Worm (Caenorhabditis elegans) whole organism, late embryonic: ENCODE data around the gene ZC239.4.
"Not testable (repeated sequence)": the region's sequence is repeated elsewhere in the genome, so short reads cannot be mapped to it uniquely, and the experiment has no call there.

Experiments
- K02D7.2 ChIP-seq: sonication (generic microtip); optimal IDR thresholded peaks from 2 replicates; lab custom pipeline; 2017; ENCODE audit warnings: mild to moderate bottlenecking, missing genetic modification characterization, missing compliant biosample characterization
- K09A11.1 ChIP-seq: sonication (generic microtip); optimal IDR thresholded peaks from 2 replicates; lab custom pipeline; 2017; ENCODE audit warnings: antibody characterized with exemption, mild to moderate bottlenecking, missing genetic modification characterization, missing compliant biosample characterization; ENCODE audit not compliant: insufficient read depth
- Y22D7AL.16 ChIP-seq: sonication (generic microtip); optimal IDR thresholded peaks from 2 replicates; lab custom pipeline; 2016; ENCODE audit warnings: missing genetic modification characterization, missing compliant biosample characterization
- ahr-1 ChIP-seq: sonication (generic microtip); optimal IDR thresholded peaks from 2 replicates; lab custom pipeline; 2016; ENCODE audit warnings: missing genetic modification characterization, missing compliant biosample characterization
- ama-1 ChIP-seq: fragments of 150-350 bp; optimal IDR thresholded peaks from 2 replicates; lab custom pipeline; 2014
- ceh-18 ChIP-seq: sonication (generic microtip); optimal IDR thresholded peaks from 2 replicates; lab custom pipeline; 2016; ENCODE audit warnings: missing genetic modification characterization, missing compliant biosample characterization
- ceh-2 ChIP-seq: sonication (generic microtip); optimal IDR thresholded peaks from 2 replicates; lab custom pipeline; 2016; ENCODE audit warnings: missing genotype, missing genetic modification characterization, missing compliant biosample characterization
- ceh-24 ChIP-seq: sonication (generic microtip); optimal IDR thresholded peaks from 2 replicates; lab custom pipeline; 2016; ENCODE audit warnings: mild to moderate bottlenecking, missing genetic modification characterization, missing compliant biosample characterization
- ceh-30 ChIP-seq: fragments of 150-350 bp; optimal IDR thresholded peaks from 2 replicates; lab custom pipeline; 2014; ENCODE audit warnings: missing biosample characterization, missing genetic modification characterization
- ceh-31 ChIP-seq: sonication (generic microtip); optimal IDR thresholded peaks from 2 replicates; lab custom pipeline; 2016; ENCODE audit warnings: missing genetic modification characterization, missing compliant biosample characterization
- ceh-34 ChIP-seq: sonication (generic microtip); optimal IDR thresholded peaks from 2 replicates; lab custom pipeline; 2016; ENCODE audit warnings: mild to moderate bottlenecking, missing genetic modification characterization, missing compliant biosample characterization
- ceh-45 ChIP-seq: fragments of 200-800 bp; sonication (Bioruptor generic); IDR thresholded peaks from 2 replicates; pipeline ENCODE4 v1.3.6; 2022; ENCODE audit warnings: missing genetic modification reagents, missing genetic modification characterization, missing compliant biosample characterization
- ceh-48 ChIP-seq: sonication (generic microtip); optimal IDR thresholded peaks from 2 replicates; lab custom pipeline; 2016; ENCODE audit warnings: missing genetic modification characterization, inconsistent platforms, missing compliant biosample characterization
- ceh-9 ChIP-seq: sonication (generic microtip); optimal IDR thresholded peaks from 2 replicates; lab custom pipeline; 2016; ENCODE audit warnings: mild to moderate bottlenecking, missing genetic modification characterization, inconsistent platforms, missing compliant biosample characterization
- che-1 ChIP-seq: sonication (generic microtip); optimal IDR thresholded peaks from 2 replicates; lab custom pipeline; 2016; ENCODE audit warnings: mild to moderate bottlenecking, missing genetic modification characterization, missing compliant biosample characterization
- dve-1 ChIP-seq: sonication (generic microtip); optimal IDR thresholded peaks from 2 replicates; lab custom pipeline; 2017; ENCODE audit warnings: antibody characterized with exemption, mild to moderate bottlenecking, missing genetic modification characterization, missing compliant biosample characterization
- elt-2 ChIP-seq: sonication (generic microtip); optimal IDR thresholded peaks from 2 replicates; lab custom pipeline; 2016; ENCODE audit warnings: missing genetic modification reagents, missing genetic modification characterization, missing compliant biosample characterization
- fax-1 ChIP-seq: sonication (generic microtip); optimal IDR thresholded peaks from 2 replicates; lab custom pipeline; 2016; ENCODE audit warnings: missing genotype, missing genetic modification characterization, missing compliant biosample characterization
- fkh-6 ChIP-seq: sonication (generic microtip); optimal IDR thresholded peaks from 2 replicates; lab custom pipeline; 2016; ENCODE audit warnings: missing genetic modification characterization, missing compliant biosample characterization
- gmeb-2 ChIP-seq: sonication (generic microtip); optimal IDR thresholded peaks from 2 replicates; lab custom pipeline; 2016; ENCODE audit warnings: missing genetic modification characterization, inconsistent platforms, missing compliant biosample characterization
- hlh-13 ChIP-seq: fragments of 200-800 bp; sonication (Bioruptor generic); optimal IDR thresholded peaks from 2 replicates; lab custom pipeline; 2018; ENCODE audit warnings: mild to moderate bottlenecking, missing genetic modification characterization, missing compliant biosample characterization
- hlh-15 ChIP-seq: sonication (generic microtip); optimal IDR thresholded peaks from 2 replicates; lab custom pipeline; 2016; ENCODE audit warnings: missing genetic modification characterization, missing compliant biosample characterization
- hlh-6 ChIP-seq: sonication (generic microtip); optimal IDR thresholded peaks from 2 replicates; lab custom pipeline; 2016; ENCODE audit warnings: missing genotype, missing genetic modification characterization, missing compliant biosample characterization
- lim-6 ChIP-seq: sonication (generic microtip); optimal IDR thresholded peaks from 2 replicates; lab custom pipeline; 2016; ENCODE audit warnings: missing genetic modification characterization, missing compliant biosample characterization
- mec-3 ChIP-seq: sonication (generic microtip); optimal IDR thresholded peaks from 2 replicates; lab custom pipeline; 2016; ENCODE audit warnings: borderline replicate concordance, missing genetic modification characterization, missing compliant biosample characterization
- nhr-11 ChIP-seq: fragments of 150-350 bp; optimal IDR thresholded peaks from 2 replicates; lab custom pipeline; 2014; ENCODE audit warnings: missing biosample characterization, missing genetic modification characterization
- nhr-232 ChIP-seq: sonication (generic microtip); optimal IDR thresholded peaks from 2 replicates; lab custom pipeline; 2016; ENCODE audit warnings: missing genetic modification characterization, missing compliant biosample characterization
- npax-4 ChIP-seq: sonication (generic microtip); optimal IDR thresholded peaks from 2 replicates; lab custom pipeline; 2016; ENCODE audit warnings: missing genetic modification characterization, missing compliant biosample characterization
- pag-3 ChIP-seq: sonication (generic microtip); optimal IDR thresholded peaks from 2 replicates; lab custom pipeline; 2016; ENCODE audit warnings: missing compliant biosample characterization, missing genetic modification characterization, borderline replicate concordance
- pat-9 ChIP-seq: fragments of 200-800 bp; sonication (Bioruptor generic); optimal IDR thresholded peaks from 2 replicates; lab custom pipeline; 2018; ENCODE audit warnings: mild to moderate bottlenecking, missing genetic modification characterization, moderate library complexity, missing compliant biosample characterization
- pqm-1 ChIP-seq: sonication (generic microtip); optimal IDR thresholded peaks from 2 replicates; lab custom pipeline; 2016; ENCODE audit warnings: missing genetic modification characterization, missing compliant biosample characterization
- ref-2 ChIP-seq: sonication (generic microtip); optimal IDR thresholded peaks from 2 replicates; lab custom pipeline; 2016; ENCODE audit warnings: missing genetic modification characterization, missing compliant biosample characterization
- sox-4 ChIP-seq: sonication (generic microtip); optimal IDR thresholded peaks from 2 replicates; lab custom pipeline; 2017; ENCODE audit warnings: mild to moderate bottlenecking, missing genetic modification characterization, inconsistent platforms, missing compliant biosample characterization
- syd-9 ChIP-seq: sonication (generic microtip); optimal IDR thresholded peaks from 2 replicates; lab custom pipeline; 2016; ENCODE audit warnings: mild to moderate bottlenecking, missing genetic modification characterization, moderate library complexity, missing compliant biosample characterization
- tbx-7 ChIP-seq: sonication (generic microtip); optimal IDR thresholded peaks from 2 replicates; lab custom pipeline; 2016; ENCODE audit warnings: missing genotype, missing genetic modification characterization, missing compliant biosample characterization
- unc-55 ChIP-seq: sonication (generic microtip); optimal IDR thresholded peaks from 2 replicates; lab custom pipeline; 2017; ENCODE audit warnings: missing biosample characterization, missing genetic modification reagents, missing genetic modification characterization
- unc-86 ChIP-seq: sonication (generic microtip); optimal IDR thresholded peaks from 2 replicates; lab custom pipeline; 2016; ENCODE audit warnings: missing genetic modification characterization, missing compliant biosample characterization
- ztf-16 ChIP-seq: sonication (generic microtip); optimal IDR thresholded peaks from 2 replicates; lab custom pipeline; 2017; ENCODE audit warnings: missing genetic modification characterization, missing compliant biosample characterization

Gene ZC239.4

DNA sequence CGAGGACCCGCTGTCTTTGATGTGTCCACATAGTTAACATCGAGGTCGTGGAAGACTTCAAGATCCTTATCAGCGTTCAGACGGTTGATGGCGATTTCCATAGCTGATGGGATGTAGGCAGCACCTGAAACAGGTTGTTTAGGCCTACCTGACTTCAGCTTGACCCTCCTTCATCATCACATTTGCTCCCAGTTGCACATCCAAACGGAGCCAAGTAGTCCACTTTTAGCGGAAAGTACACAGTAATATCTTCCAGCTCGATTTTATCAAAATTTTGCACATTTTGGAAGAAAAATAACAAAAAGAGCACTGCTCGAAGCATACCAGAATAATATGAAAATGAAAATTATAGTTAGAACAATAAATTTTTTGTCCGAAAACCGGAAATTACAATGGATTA is 17.0 kb upstream of the ZC239.4 start, which contains the start of gene gcy-15:
Gene gcy-15, minus strand, starts transcription at position 101 of the 400 bp plus-strand sequence.
- TF ChIP-seq nhr-232 (no peak), syd-9 (no peak)
- TF ChIP-seq, all 69 proteins: peak for 0

- TF ChIP-seq pag-3 (tag; lab: Kevin White, UChicago) (no peak), K02D7.2 (no peak), npax-4 (tag; lab: Kevin White, UChicago) (no peak), ceh-18 (tag; lab: Kevin White, UChicago) (no peak), unc-55 (GFP tag; lab: Kevin White, UChicago) (no peak)
Measured at ce11 chrII:3198998-3199397, 15.0 kb upstream of the ZC239.4 start, which contains the start of gene sri-51. TSS of gene sri-51 (minus strand) at chrII:3199098.

ce11 chrII:3201242-3201641 is 12.8 kb upstream of the ZC239.4 start, which contains the start of gene sri-48:
TSS of gene sri-48 (minus strand) at chrII:3201342.
- not testable (repeated sequence) for TF ChIP-seq Y22D7AL.16, unc-86, ceh-30 (tag; lab: Kevin White, UChicago)

DNA sequence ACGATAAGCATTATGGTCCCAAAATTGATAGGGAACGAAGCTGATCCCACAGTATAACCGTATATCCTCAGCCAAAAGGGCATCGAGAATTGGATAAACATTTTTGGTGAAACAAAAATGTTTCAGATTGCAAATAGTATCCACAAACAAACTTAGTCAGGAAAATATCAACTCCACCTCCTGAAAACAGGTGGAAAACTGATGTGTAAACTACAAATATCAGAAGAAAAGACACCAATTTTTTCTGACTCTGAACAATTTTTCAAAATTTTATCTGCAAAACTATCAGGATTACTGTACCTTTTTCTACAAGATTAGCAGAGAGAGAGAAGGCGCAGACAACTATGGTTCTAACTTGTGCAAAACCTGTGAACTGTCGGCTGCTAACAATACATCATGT is 11.5 kb upstream of the ZC239.4 start, which contains the start of gene sri-53:
Gene sri-53, minus strand, starts transcription at position 101 of the 400 bp plus-strand sequence.
- no peak for TF ChIP-seq ceh-31 (tag; lab: Kevin White, UChicago)
- TF ChIP-seq K09A11.1 (tag; lab: Kevin White, UChicago), result no peak
- no peak for TF ChIP-seq pqm-1 (tag; lab: Kevin White, UChicago)
- TF ChIP-seq ceh-9, result no peak
- no peak for TF ChIP-seq lim-6 (tag; lab: Kevin White, UChicago)
- no peak for TF ChIP-seq K02D7.2
- no peak for TF ChIP-seq unc-86 (tag; lab: Kevin White, UChicago)
- no peak for TF ChIP-seq elt-2
- no peak for TF ChIP-seq ref-2 (tag; lab: Kevin White, UChicago)
- TF ChIP-seq gmeb-2 (tag; lab: Kevin White, UChicago), result no peak
- no peak for TF ChIP-seq ceh-2
- TF ChIP-seq sox-4 (tag; lab: Kevin White, UChicago), result no peak
- no peak for TF ChIP-seq hlh-6 (tag; lab: Kevin White, UChicago)
- no peak for TF ChIP-seq pat-9 (tag; lab: Kevin White, UChicago)

- TF ChIP-seq ceh-24, result no peak
- TF ChIP-seq elt-2, result no peak
- TF ChIP-seq, all 69 proteins: peak for 0
Measured at ce11 chrII:3203415-3203814, 10.6 kb upstream of the ZC239.4 start, which contains the start of gene sri-50. TSS of gene sri-50 (plus strand) at chrII:3203715.

DNA sequence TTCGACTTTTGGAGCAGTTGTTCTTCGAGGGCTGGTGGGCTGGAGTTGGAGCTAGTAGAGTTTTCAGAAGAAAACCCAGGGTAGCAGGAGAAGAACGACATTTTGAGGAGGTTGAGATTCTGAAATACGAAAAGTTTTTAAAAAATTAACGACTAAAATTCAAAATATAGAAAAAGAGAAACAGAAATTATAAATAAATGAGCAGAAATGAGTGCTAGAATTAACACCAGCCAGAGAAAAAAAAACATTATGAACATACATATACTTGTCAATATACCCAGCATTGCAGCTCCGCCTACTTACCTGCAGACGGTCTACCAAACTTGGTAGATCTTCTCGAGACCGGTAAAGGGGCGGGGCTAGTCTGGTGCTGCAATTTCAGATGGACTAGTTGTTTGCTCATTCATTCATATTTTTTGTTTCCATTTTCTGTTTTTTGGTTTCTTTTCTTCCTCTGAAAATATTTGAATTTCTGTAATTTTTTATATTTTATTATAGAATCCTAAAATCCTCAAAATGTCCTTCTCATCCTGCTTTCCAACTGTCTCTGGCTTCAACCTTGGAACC is 7.5 kb upstream of the ZC239.4 start, which contains the start of the genes ZC239.20 and ZC239.21:
Gene ZC239.20, minus strand, starts transcription at position 101 of the 567 bp plus-strand sequence.
Gene ZC239.21, plus strand, starts transcription at position 517 of the 567 bp plus-strand sequence.
- TF ChIP-seq fkh-6 (tag; lab: Kevin White, UChicago) (no peak), nhr-11 (tag; lab: Kevin White, UChicago) (no peak), elt-2 (no peak), ceh-45 (no peak)
- TF ChIP-seq, all 69 proteins: peak for 0

ce11 chrII:3208679-3209078 is 5.3 kb upstream of the ZC239.4 start, which contains the start of gene sdz-35:
TSS of gene sdz-35 (minus strand) at chrII:3208779.
- TF ChIP-seq fax-1, result no peak
- TF ChIP-seq ceh-34 (tag; lab: Kevin White, UChicago), result no peak
- no peak for TF ChIP-seq ztf-16
- no peak for TF ChIP-seq hlh-13 (GFP tag; lab: Kevin White, UChicago)
- no peak for TF ChIP-seq ahr-1 (tag; lab: Kevin White, UChicago)
- TF ChIP-seq dve-1 (tag; lab: Kevin White, UChicago), result no peak
- no peak for TF ChIP-seq tbx-7 (tag; lab: Kevin White, UChicago)
- no peak for TF ChIP-seq ceh-2
- TF ChIP-seq che-1 (tag; lab: Kevin White, UChicago), result no peak
- no peak for TF ChIP-seq ceh-24
- no peak for TF ChIP-seq ceh-31 (tag; lab: Kevin White, UChicago)
- TF ChIP-seq hlh-15 (tag; lab: Kevin White, UChicago), result no peak
- no peak for TF ChIP-seq ceh-48 (tag; lab: Kevin White, UChicago)
- no peak for TF ChIP-seq syd-9
- no peak for TF ChIP-seq K09A11.1 (tag; lab: Kevin White, UChicago)
- TF ChIP-seq ama-1 (lab: Kevin White, UChicago), result no peak
- no peak for TF ChIP-seq mec-3 (tag; lab: Kevin White, UChicago)
